Worm (Caenorhabditis elegans) whole organism, young adult: ENCODE data around the gene spp-4.

Experiments used
- F49E8.2 ChIP-seq: sonication (generic microtip); optimal IDR thresholded peaks from 3 replicates; lab custom pipeline; 2017; ENCODE audit warnings: missing genetic modification characterization, mild to moderate bottlenecking, missing compliant biosample characterization, antibody characterized with exemption, moderate library complexity; ENCODE audit not compliant: insufficient read depth
- ama-1 ChIP-seq, 3 experiments: fragments of 150-350 bp in 1 of 3; sonication (generic microtip) in 2 of 3; optimal IDR thresholded peaks; 2 replicates each; lab custom pipeline; 2014 to 2018; ENCODE audit warnings: missing biosample characterization in 2 of 3, missing genetic modification characterization in 2 of 3, missing genetic modification reagents in 2 of 3
- dpl-1 ChIP-seq: fragments of 150-350 bp; optimal IDR thresholded peaks from 2 replicates; lab custom pipeline; 2014; ENCODE audit warnings: missing biosample characterization, missing genetic modification reagents, missing genetic modification characterization
- egl-44 ChIP-seq: fragments of 200-800 bp; sonication (Bioruptor generic); IDR thresholded peaks from 2 replicates; pipeline ENCODE4 v1.3.6; 2022; ENCODE audit warnings: missing genetic modification reagents, missing genetic modification characterization, missing compliant biosample characterization
- lin-35 ChIP-seq, 3 experiments: fragments of 150-350 bp in 2 of 3; sonication (generic microtip) in 1 of 3; optimal IDR thresholded peaks; 2 replicates each; lab custom pipeline; 2014 to 2018; ENCODE audit warnings: missing biosample characterization in 3 of 3, missing genetic modification characterization in 3 of 3, missing genetic modification reagents in 3 of 3
- nfya-1 ChIP-seq: sonication (generic microtip); optimal IDR thresholded peaks from 2 replicates; lab custom pipeline; 2017; ENCODE audit warnings: antibody characterized with exemption, missing compliant biosample characterization, missing genetic modification characterization, borderline replicate concordance; ENCODE audit not compliant: insufficient read depth
- pha-4 ChIP-seq: fragments of 150-350 bp; sonication (generic microtip); optimal IDR thresholded peaks from 2 replicates; lab custom pipeline; 2014; ENCODE audit warnings: missing biosample characterization, missing genetic modification reagents, missing genetic modification characterization
- rec-8 ChIP-seq, 2 experiments: sonication (generic microtip); optimal IDR thresholded peaks; 2 replicates each; lab custom pipeline; 2016; ENCODE audit warnings: mild to moderate bottlenecking in 2 of 2, missing genetic modification characterization in 2 of 2, missing genetic modification reagents in 2 of 2, missing genotype in 2 of 2, missing biosample characterization in 1 of 2, missing compliant biosample characterization in 1 of 2, moderate library complexity in 1 of 2
- unc-130 ChIP-seq: sonication (generic microtip); optimal IDR thresholded peaks from 2 replicates; lab custom pipeline; 2016; ENCODE audit warnings: missing genetic modification reagents, missing genetic modification characterization, missing compliant biosample characterization

ce11 chrX:7306434-7306833 lies 12.1 kb downstream of the spp-4 start:
- TF ChIP-seq nfya-1 (tag; lab: Kevin White, UChicago) (no peak), dpl-1 (GFP tag; lab: Kevin White, UChicago) (no peak), lin-35 (GFP tag; optimal IDR thresholded peaks at IDR 0.05; lab: Kevin White, UChicago) (peak in 1 of 3 experiments; percentile 47), egl-44 (GFP tag; lab: Robert Waterston, UW) (no peak), ama-1 (optimal IDR thresholded peaks at IDR 0.05; lab: Kevin White, UChicago) (no peak), ama-1 (GFP tag; optimal IDR thresholded peaks at IDR 0.05; lab: Kevin White, UChicago) (no peak), F49E8.2 (tag; lab: Kevin White, UChicago) (no peak), unc-130 (GFP tag; lab: Kevin White, UChicago) (no peak), rec-8 (tag; optimal IDR thresholded peaks at IDR 0.05; lab: Kevin White, UChicago) (no peak), pha-4 (tag; lab: Kevin White, UChicago) (no peak)
